Worm (Caenorhabditis elegans) whole organism, L1 larva: ENCODE measurements around the gene srv-22.

Experiments used
- C04F5.9 ChIP-seq: sonication (generic microtip); optimal IDR thresholded peaks from 2 replicates; lab custom pipeline; 2016; ENCODE audit warnings: missing genetic modification characterization, missing compliant biosample characterization
- F16B12.6 ChIP-seq: fragments of 150-350 bp; optimal IDR thresholded peaks from 2 replicates; lab custom pipeline; 2014; ENCODE audit warnings: missing biosample characterization, missing genetic modification characterization
- Y116A8C.19 ChIP-seq: sonication (generic microtip); optimal IDR thresholded peaks from 2 replicates; lab custom pipeline; 2016; ENCODE audit warnings: missing compliant biosample characterization, missing genetic modification characterization, borderline replicate concordance
- aha-1 ChIP-seq: fragments of 150-350 bp; optimal IDR thresholded peaks from 2 replicates; lab custom pipeline; 2014; ENCODE audit warnings: missing biosample characterization, missing genetic modification characterization
- alr-1 ChIP-seq: fragments of 200-800 bp; sonication (Bioruptor generic); optimal IDR thresholded peaks from 2 replicates; lab custom pipeline; 2018; ENCODE audit warnings: borderline replicate concordance, mild to moderate bottlenecking, missing genetic modification characterization, missing compliant biosample characterization
- ama-1 ChIP-seq: fragments of 150-350 bp; optimal IDR thresholded peaks from 2 replicates; lab custom pipeline; 2014
- blmp-1 ChIP-seq: fragments of 150-350 bp; optimal IDR thresholded peaks from 2 replicates; lab custom pipeline; 2014; ENCODE audit warnings: missing biosample characterization, missing genetic modification characterization
- ceh-63 ChIP-seq: fragments of 200-800 bp; sonication (Bioruptor generic); optimal IDR thresholded peaks from 2 replicates; lab custom pipeline; 2018; ENCODE audit warnings: mild to moderate bottlenecking, missing genetic modification characterization, missing compliant biosample characterization
- ceh-90 ChIP-seq: sonication (generic microtip); optimal IDR thresholded peaks from 2 replicates; lab custom pipeline; 2016; ENCODE audit warnings: missing genetic modification characterization, missing compliant biosample characterization
- efl-1 ChIP-seq, 4 experiments: fragments of 150-350 bp; optimal IDR thresholded peaks in 3 of 4; peaks in 1 of 4; 1 replicate in 1 of 4; 2 replicates in 3 of 4; lab custom pipeline; 2014; ENCODE audit warnings: missing biosample characterization in 2 of 4, missing genetic modification characterization in 2 of 4, missing genetic modification reagents in 2 of 4
- egl-27 ChIP-seq, 2 experiments: fragments of 150-350 bp in 1 of 2; sonication (generic microtip); optimal IDR thresholded peaks; 3 replicates each; lab custom pipeline; 2017 to 2018; ENCODE audit warnings: missing biosample characterization in 2 of 2, missing genetic modification characterization in 2 of 2, missing genetic modification reagents in 2 of 2
- fkh-10 ChIP-seq: sonication (generic microtip); optimal IDR thresholded peaks from 2 replicates; lab custom pipeline; 2017; ENCODE audit warnings: missing biosample characterization, missing genetic modification reagents, missing genetic modification characterization
- fkh-4 ChIP-seq: sonication (generic microtip); optimal IDR thresholded peaks from 2 replicates; lab custom pipeline; 2016; ENCODE audit warnings: missing compliant biosample characterization, missing genetic modification characterization, borderline replicate concordance
- hlh-4 ChIP-seq: sonication (generic microtip); optimal IDR thresholded peaks from 2 replicates; lab custom pipeline; 2016; ENCODE audit warnings: mild to moderate bottlenecking, missing genetic modification characterization, missing compliant biosample characterization
- jun-1 ChIP-seq: fragments of 150-350 bp; optimal IDR thresholded peaks from 2 replicates; lab custom pipeline; 2014; ENCODE audit warnings: missing biosample characterization, missing genetic modification reagents, missing genetic modification characterization
- lin-13 ChIP-seq: fragments of 150-350 bp; optimal IDR thresholded peaks from 2 replicates; lab custom pipeline; 2014; ENCODE audit warnings: missing biosample characterization, missing genetic modification reagents, missing genetic modification characterization
- lin-14 ChIP-seq: fragments of 200-800 bp; sonication (Bioruptor generic); optimal IDR thresholded peaks from 2 replicates; lab custom pipeline; 2018; ENCODE audit warnings: mild to moderate bottlenecking, missing genetic modification characterization, moderate library complexity, missing compliant biosample characterization
- lin-35 ChIP-seq, 2 experiments: fragments of 150-350 bp; optimal IDR thresholded peaks; 2 replicates each; lab custom pipeline; 2014; ENCODE audit warnings: missing biosample characterization in 2 of 2, missing genetic modification characterization in 2 of 2, missing genetic modification reagents in 2 of 2
- lir-3 ChIP-seq: sonication (generic microtip); optimal IDR thresholded peaks from 2 replicates; lab custom pipeline; 2016; ENCODE audit warnings: mild to moderate bottlenecking, missing genetic modification characterization, moderate library complexity, missing compliant biosample characterization; ENCODE audit not compliant: poor library complexity
- lsy-2 ChIP-seq, 2 experiments: fragments of 150-350 bp; optimal IDR thresholded peaks; 2 replicates each; lab custom pipeline; 2014; ENCODE audit warnings: missing biosample characterization in 2 of 2, missing genetic modification characterization in 2 of 2
- mef-2 ChIP-seq: fragments of 150-350 bp; optimal IDR thresholded peaks from 2 replicates; lab custom pipeline; 2014; ENCODE audit warnings: missing biosample characterization, missing genetic modification characterization
- mep-1 ChIP-seq: fragments of 150-350 bp; optimal IDR thresholded peaks from 2 replicates; lab custom pipeline; 2014; ENCODE audit warnings: missing biosample characterization, missing genetic modification characterization
- nhr-19 ChIP-seq: fragments of 200-800 bp; sonication (Bioruptor generic); conservative IDR thresholded peaks from 2 replicates; pipeline ENCODE4 v1.3.6; 2022; ENCODE audit warnings: missing genetic modification characterization, missing compliant biosample characterization
- nhr-20 ChIP-seq: sonication (generic microtip); optimal IDR thresholded peaks from 2 replicates; lab custom pipeline; 2016; ENCODE audit warnings: mild to moderate bottlenecking, missing genetic modification characterization, missing compliant biosample characterization
- nhr-237 ChIP-seq: fragments of 150-350 bp; optimal IDR thresholded peaks from 2 replicates; lab custom pipeline; 2014; ENCODE audit warnings: missing biosample characterization, missing genetic modification characterization
- nhr-71 ChIP-seq: sonication (generic microtip); optimal IDR thresholded peaks from 2 replicates; lab custom pipeline; 2016; ENCODE audit warnings: mild to moderate bottlenecking, missing genetic modification characterization, moderate library complexity, missing compliant biosample characterization
- nhr-77 ChIP-seq: fragments of 150-350 bp; optimal IDR thresholded peaks from 2 replicates; lab custom pipeline; 2014; ENCODE audit warnings: missing biosample characterization, missing genetic modification characterization
- nhr-85 ChIP-seq: sonication (generic microtip); peaks from one replicate; lab custom pipeline; 2016; ENCODE audit warnings: missing genetic modification characterization, inconsistent platforms, missing compliant biosample characterization
- pax-3 ChIP-seq: fragments of 200-800 bp; sonication (Bioruptor generic); optimal IDR thresholded peaks from 2 replicates; lab custom pipeline; 2018; ENCODE audit warnings: mild to moderate bottlenecking, missing genetic modification characterization, moderate library complexity, missing compliant biosample characterization
- snpc-4 ChIP-seq: fragments of 150-350 bp; optimal IDR thresholded peaks from 2 replicates; lab custom pipeline; 2014; ENCODE audit warnings: missing biosample characterization, missing genetic modification characterization
- snu-23 ChIP-seq: sonication (generic microtip); optimal IDR thresholded peaks from 2 replicates; lab custom pipeline; 2016; ENCODE audit warnings: missing genetic modification characterization, missing compliant biosample characterization
- sox-4 ChIP-seq: sonication (generic microtip); optimal IDR thresholded peaks from 2 replicates; lab custom pipeline; 2016; ENCODE audit warnings: missing genetic modification characterization, missing compliant biosample characterization
- sup-37 ChIP-seq: fragments of 200-800 bp; sonication (Bioruptor generic); optimal IDR thresholded peaks from 2 replicates; lab custom pipeline; 2018; ENCODE audit warnings: mild to moderate bottlenecking, missing genetic modification characterization, missing compliant biosample characterization
- tbx-2 ChIP-seq: sonication (generic microtip); optimal IDR thresholded peaks from 2 replicates; lab custom pipeline; 2016; ENCODE audit warnings: missing genetic modification characterization, missing compliant biosample characterization
- unc-130 ChIP-seq: fragments of 150-350 bp; optimal IDR thresholded peaks from 2 replicates; lab custom pipeline; 2017; ENCODE audit warnings: missing biosample characterization, missing genetic modification characterization, inconsistent platforms
- unc-30 ChIP-seq: sonication (generic microtip); optimal IDR thresholded peaks from 2 replicates; lab custom pipeline; 2017; ENCODE audit warnings: missing biosample characterization, missing genetic modification characterization
- unc-86 ChIP-seq: sonication (generic microtip); optimal IDR thresholded peaks from 2 replicates; lab custom pipeline; 2016; ENCODE audit warnings: missing genetic modification characterization, missing compliant biosample characterization
- unc-98 ChIP-seq: fragments of 200-800 bp; sonication (Bioruptor generic); IDR thresholded peaks from 2 replicates; pipeline ENCODE4 v1.3.6; 2022; ENCODE audit warnings: missing genetic modification characterization, missing compliant biosample characterization
- vab-15 ChIP-seq: sonication (generic microtip); optimal IDR thresholded peaks from 2 replicates; lab custom pipeline; 2017; ENCODE audit warnings: missing genotype, mild to moderate bottlenecking, missing genetic modification characterization, missing compliant biosample characterization
- zag-1 ChIP-seq: fragments of 150-350 bp; optimal IDR thresholded peaks from 2 replicates; lab custom pipeline; 2014; ENCODE audit warnings: missing biosample characterization, missing genetic modification characterization
- ztf-11 ChIP-seq, 2 experiments: sonication (generic microtip); optimal IDR thresholded peaks; 2 replicates each; lab custom pipeline; 2016 to 2017; ENCODE audit warnings: missing genetic modification characterization in 2 of 2, missing biosample characterization in 1 of 2, missing compliant biosample characterization in 1 of 2

Gene srv-22

ce11 chrIV:5886605-5887004 lies 6.9 kb upstream of the srv-22 start:
- TF ChIP-seq pax-3 (tag; lab: Kevin White, UChicago) (no peak), fkh-4 (tag; lab: Kevin White, UChicago) (no peak), lin-35 (GFP tag; optimal IDR thresholded peaks at IDR 0.05; lab: Kevin White, UChicago) (no peak), efl-1 (optimal IDR thresholded peaks at IDR 0.05; lab: Kevin White, UChicago) (no peak), efl-1 (GFP tag; optimal IDR thresholded peaks at IDR 0.05 in 1 of 2; lab: Kevin White, UChicago) (peak in 1 of 2 experiments; percentile 63), unc-98 (GFP tag; lab: Robert Waterston, UW) (no peak), nhr-20 (tag; lab: Kevin White, UChicago) (no peak), lsy-2 (tag; optimal IDR thresholded peaks at IDR 0.05; lab: Kevin White, UChicago) (no peak), lin-14 (no peak), blmp-1 (tag; lab: Kevin White, UChicago) (peak; percentile 55), ceh-90 (tag; lab: Kevin White, UChicago) (no peak), nhr-77 (tag; lab: Kevin White, UChicago) (no peak), fkh-10 (GFP tag; lab: Kevin White, UChicago) (no peak)

ce11 chrIV:5885180-5885887 lies 5.6 kb upstream of the srv-22 start, which contains the start of gene glf-1:
Gene glf-1, plus strand, starts transcription at chrIV:5885835.
- TF ChIP-seq aha-1 (tag; lab: Kevin White, UChicago): no peak
- peak; percentile 91 for TF ChIP-seq blmp-1 (tag; lab: Kevin White, UChicago)

ce11 chrIV:5884500-5884899 lies 4.7 kb upstream of the srv-22 start, which contains the start of gene H04M03.11:
Gene H04M03.11, minus strand, starts transcription at chrIV:5884600.
- TF ChIP-seq ztf-11 (tag; optimal IDR thresholded peaks at IDR 0.05; lab: Kevin White, UChicago): no peak
- TF ChIP-seq tbx-2 (tag; lab: Kevin White, UChicago): no peak
- no peak for TF ChIP-seq F16B12.6
- TF ChIP-seq Y116A8C.19 (tag; lab: Kevin White, UChicago): no peak
- TF ChIP-seq sup-37 (GFP tag; lab: Kevin White, UChicago): no peak
- no peak for TF ChIP-seq alr-1 (tag; lab: Kevin White, UChicago)

ce11 chrIV:5877246-5877645 lies 2.5 kb downstream of the srv-22 start, which contains the start of gene srv-21:
Gene srv-21, minus strand, starts transcription at chrIV:5877346.
- TF ChIP-seq lir-3 (tag; lab: Kevin White, UChicago) (no peak), ama-1 (no peak), egl-27 (tag; optimal IDR thresholded peaks at IDR 0.05; lab: Kevin White, UChicago) (no peak), jun-1 (no peak), zag-1 (tag; lab: Kevin White, UChicago) (no peak), unc-86 (tag; lab: Kevin White, UChicago) (no peak), unc-98 (GFP tag; lab: Robert Waterston, UW) (no peak), hlh-4 (tag; lab: Kevin White, UChicago) (no peak), C04F5.9 (no peak)

- no peak for TF ChIP-seq tbx-2 (tag; lab: Kevin White, UChicago)
- TF ChIP-seq mef-2 (tag; lab: Kevin White, UChicago): no peak
- TF ChIP-seq lin-13: no peak
- no peak for TF ChIP-seq jun-1
- TF ChIP-seq nhr-77 (tag; lab: Kevin White, UChicago): no peak
- TF ChIP-seq nhr-19 (GFP tag; lab: Robert Waterston, UW): no peak
- no peak for TF ChIP-seq unc-130 (tag; lab: Kevin White, UChicago)
- TF ChIP-seq mep-1 (tag; lab: Kevin White, UChicago): no peak
- TF ChIP-seq nhr-237 (tag; lab: Kevin White, UChicago): no peak
- TF ChIP-seq ceh-63: no peak
- no peak for TF ChIP-seq sox-4
- TF ChIP-seq nhr-71 (tag; lab: Kevin White, UChicago): no peak
- no peak for TF ChIP-seq nhr-85 (tag; lab: Kevin White, UChicago)
- TF ChIP-seq hlh-4 (tag; lab: Kevin White, UChicago): no peak
- no peak for TF ChIP-seq vab-15 (tag; lab: Kevin White, UChicago)
- no peak for TF ChIP-seq pax-3 (tag; lab: Kevin White, UChicago)
- TF ChIP-seq snu-23: no peak
- TF ChIP-seq snpc-4 (tag; lab: Kevin White, UChicago): no peak
- no peak for TF ChIP-seq lir-3 (tag; lab: Kevin White, UChicago)
- TF ChIP-seq unc-30: no peak
These were observed 5.9 kb downstream of the srv-22 start, which contains the start of gene srv-19 for ce11 chrIV:5873825-5874224. Gene srv-19, minus strand, starts transcription at chrIV:5873925.
